Fruit fly (Drosophila melanogaster) S2 (cell line): Measurements from ENCODE around the gene sNPF.
A peak's percentile ranks its signal among the peaks of the same experiment; 100 is the strongest.

Source experiments
- CG8478 ChIP-seq: fragments of >200 bp; optimal IDR thresholded peaks from 2 replicates; lab custom pipeline; 2018
- CTCF ChIP-seq, 2 experiments: fragments of >200 bp; optimal IDR thresholded peaks; 2 replicates each; lab custom pipeline; 2018

The sNPF gene

DNA sequence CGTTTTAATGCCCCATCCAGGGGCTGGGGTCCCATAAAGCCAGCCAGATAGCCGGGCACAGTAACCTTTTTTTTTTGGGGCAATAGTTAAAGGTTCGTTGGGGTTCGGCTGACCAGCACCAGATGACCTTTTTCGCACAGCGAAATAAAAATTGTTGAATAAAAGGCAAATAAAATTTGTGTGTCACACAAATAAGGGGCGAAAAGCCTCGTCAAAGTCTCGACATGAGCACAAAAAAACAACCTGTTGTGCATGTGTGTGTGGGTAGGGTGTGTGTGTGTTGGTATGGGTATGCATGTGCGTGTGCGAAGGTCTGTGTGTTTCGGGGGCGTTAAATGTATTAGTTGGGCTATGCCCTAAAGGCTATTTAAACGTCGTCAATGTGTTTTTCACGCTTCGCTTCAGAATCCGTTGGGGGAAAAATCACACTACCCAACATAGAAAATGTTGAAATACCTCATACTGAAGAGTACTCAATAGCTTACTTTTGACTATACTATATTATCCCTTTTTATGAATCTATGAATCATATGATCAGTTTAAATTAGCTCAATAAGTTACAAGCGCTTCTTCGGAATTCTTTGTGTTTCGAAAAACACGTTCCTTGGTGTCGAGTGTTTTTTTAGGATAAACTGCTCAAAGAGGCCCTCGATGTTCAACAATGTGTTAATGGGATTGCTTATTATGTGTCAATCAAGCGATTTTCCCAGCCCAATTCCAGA, 23.6 kb downstream of the sNPF start:
- no peak for TF ChIP-seq CTCF (optimal IDR thresholded peaks at IDR 0.05; lab: Kevin White, UChicago)
- TF ChIP-seq CG8478, result no peak

- no peak for TF ChIP-seq CTCF (optimal IDR thresholded peaks at IDR 0.05; lab: Kevin White, UChicago)
- no peak for TF ChIP-seq CG8478
Observed at dm6 chr2L:20057391-20057790, 29.7 kb downstream of the sNPF start.

DNA sequence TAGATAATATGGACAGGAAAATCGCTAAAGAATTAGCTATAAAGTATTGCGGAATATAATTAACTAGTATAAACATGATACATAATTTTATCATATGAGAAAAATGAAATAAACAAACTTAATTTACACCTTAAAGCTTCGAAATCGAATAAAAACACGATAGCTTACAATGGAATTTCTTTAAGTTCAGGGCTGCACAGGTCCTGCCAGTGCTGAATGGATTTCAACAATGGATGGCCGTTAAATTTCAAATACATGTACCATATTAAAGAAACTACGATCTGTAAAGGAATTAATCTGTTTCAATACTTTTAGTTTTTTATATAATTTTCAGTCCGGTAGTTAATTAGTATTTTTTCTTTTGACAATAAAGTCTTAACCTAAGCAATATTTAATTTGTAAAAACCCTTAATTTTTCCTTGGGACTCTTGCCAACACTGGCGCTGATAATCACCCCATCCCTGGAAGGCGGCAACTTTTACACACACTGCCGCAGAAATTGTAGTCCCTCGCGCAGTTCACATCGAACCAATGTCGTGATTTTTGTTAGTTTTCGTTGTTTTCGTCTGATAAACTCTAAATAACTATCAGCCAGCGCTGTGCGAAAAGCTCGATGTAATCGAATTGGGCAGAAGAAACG, 33.4 kb downstream of the sNPF start, which contains the start of the genes barr and lok:
TSS of gene barr (minus strand) at position 353 of the 640 bp plus-strand sequence.
TSS of gene lok (plus strand) at position 405 of the 640 bp plus-strand sequence.
- TF ChIP-seq CTCF (optimal IDR thresholded peaks at IDR 0.05; lab: Kevin White, UChicago) (no peak), CG8478 (no peak)

- no peak for TF ChIP-seq CG8478
- TF ChIP-seq CTCF (optimal IDR thresholded peaks at IDR 0.05; lab: Kevin White, UChicago), result no peak
Observed at dm6 chr2L:20065516-20065915, 37.8 kb downstream of the sNPF start, which contains the start of gene vls. Gene vls, minus strand, starts transcription at chr2L:20065679.

DNA sequence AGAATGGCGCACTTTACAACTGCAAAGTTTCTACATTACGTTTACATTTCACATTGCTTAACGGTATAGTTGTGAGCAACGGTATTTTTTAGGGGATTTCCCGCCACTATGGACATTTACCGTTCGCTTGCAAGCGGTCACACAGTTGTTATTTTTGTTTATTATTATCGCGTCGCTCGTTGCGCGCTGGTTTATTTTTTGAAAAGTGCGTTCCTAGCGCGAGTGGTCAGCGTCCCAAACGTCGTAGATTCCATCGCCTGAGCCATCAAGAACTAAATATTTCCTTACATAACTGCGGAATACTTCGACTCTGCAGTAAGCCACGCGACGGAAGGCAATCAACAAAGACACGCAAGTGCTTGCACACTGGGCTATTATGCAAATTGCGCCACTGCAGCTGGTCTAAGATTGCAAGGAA, 38.5 kb downstream of the sNPF start, which contains the start of gene bwa:
TSS of gene bwa (plus strand) at position 159 of the 418 bp plus-strand sequence.
- peak; percentile 49 to 50 for TF ChIP-seq CTCF (optimal IDR thresholded peaks at IDR 0.05; lab: Kevin White, UChicago)
- TF ChIP-seq CG8478, result no peak

DNA sequence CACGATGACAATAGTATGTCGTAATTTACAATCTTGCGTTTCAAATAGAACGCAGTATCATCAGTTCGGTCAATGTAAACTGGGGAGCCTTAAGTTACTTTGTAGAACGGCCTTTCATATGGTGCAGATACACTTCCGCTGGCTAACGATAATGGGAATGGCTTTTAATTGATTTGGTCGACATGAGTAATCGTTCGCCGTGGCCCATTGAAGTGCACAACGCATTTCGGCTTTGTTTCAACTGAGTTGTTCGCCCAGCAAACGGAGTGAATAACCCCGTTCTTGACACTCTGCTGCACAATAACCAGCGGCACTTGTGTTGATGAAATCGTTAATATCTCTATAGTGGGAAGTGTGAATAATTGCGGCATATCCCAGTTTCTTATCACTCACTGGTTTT, 40.2 kb downstream of the sNPF start:
- TF ChIP-seq CTCF (optimal IDR thresholded peaks at IDR 0.05; lab: Kevin White, UChicago) (no peak), CG8478 (no peak)

dm6 chr2L:20069158-20070016, 41.7 kb downstream of the sNPF start:
- TF ChIP-seq CG8478, result no peak
- TF ChIP-seq CTCF (optimal IDR thresholded peaks at IDR 0.05; lab: Kevin White, UChicago), result no peak

DNA sequence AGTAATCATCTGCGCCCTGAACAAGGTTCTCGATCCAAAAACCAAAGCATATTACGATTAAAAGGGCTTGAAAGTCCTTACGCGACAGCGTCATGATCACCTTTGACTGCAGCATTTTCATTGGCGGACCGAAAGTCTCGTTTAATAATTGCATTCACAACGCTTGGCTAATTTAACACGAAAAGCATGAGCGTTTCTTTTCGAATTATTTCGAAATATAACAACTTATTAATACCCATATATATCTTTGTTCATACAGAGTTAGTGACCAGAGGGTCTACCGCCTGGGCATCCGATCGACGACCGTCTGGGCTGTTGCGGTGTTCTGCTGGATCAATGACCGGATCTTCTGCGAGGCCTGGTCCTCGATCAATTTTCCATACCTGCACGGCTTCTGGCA, 44.4 kb downstream of the sNPF start, which contains the start of gene CG10730:
TSS of gene CG10730 (minus strand) at position 101 of the 400 bp plus-strand sequence.
- no peak for TF ChIP-seq CTCF (optimal IDR thresholded peaks at IDR 0.05; lab: Kevin White, UChicago)
- TF ChIP-seq CG8478, result no peak

DNA sequence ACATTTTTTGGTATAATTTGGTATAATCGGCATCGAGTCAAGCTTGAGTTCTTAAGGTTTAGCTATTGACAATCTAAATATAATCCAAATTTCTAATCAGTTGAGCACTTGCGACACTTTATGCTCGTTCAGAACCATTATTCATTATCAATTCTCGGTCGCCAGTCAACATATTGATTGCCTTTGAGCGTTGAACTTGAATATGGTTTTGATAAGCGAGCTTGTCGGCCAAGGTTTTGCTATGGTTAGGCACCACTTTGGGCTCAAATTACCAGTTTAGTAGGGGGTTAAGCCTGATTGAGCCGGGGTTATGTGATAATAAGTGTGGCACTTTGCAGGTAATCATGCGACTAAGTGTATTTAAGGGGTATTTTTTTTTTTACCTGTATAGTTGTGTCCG, 46.7 kb downstream of the sNPF start:
- TF ChIP-seq CG8478 (no peak), CTCF (optimal IDR thresholded peaks at IDR 0.05; lab: Kevin White, UChicago) (no peak)

DNA sequence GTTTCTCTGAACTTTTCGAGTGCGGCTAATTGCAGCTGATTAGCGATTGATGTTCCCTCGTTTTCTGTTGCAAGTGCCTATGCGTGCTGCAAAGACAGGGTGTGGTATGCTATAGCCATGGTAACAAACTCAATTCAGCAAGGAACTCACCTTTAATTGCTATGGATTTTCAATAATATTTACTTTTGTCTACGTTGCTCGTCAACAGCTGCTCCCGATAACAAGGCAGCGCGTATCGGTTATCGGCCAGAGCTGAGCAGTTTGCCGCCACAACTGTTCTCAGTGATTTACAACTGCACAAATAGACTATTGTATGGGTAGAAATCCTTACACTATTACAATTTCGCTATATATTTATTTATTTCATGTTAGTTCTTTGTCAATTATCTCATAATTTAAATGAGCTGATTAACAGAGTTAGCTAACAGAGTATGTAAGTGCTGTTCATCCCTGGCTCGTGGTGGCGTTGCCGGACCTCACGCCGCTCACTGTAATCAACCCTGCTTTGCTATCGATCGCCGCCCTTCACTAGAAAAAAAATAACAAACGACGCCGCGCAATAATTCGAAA, 47.6 kb downstream of the sNPF start, which contains the start of the genes pr and neb:
TSS of gene pr (minus strand) at position 225 of the 570 bp plus-strand sequence.
TSS of gene neb (plus strand) at position 524 of the 570 bp plus-strand sequence.
- TF ChIP-seq CTCF (optimal IDR thresholded peaks at IDR 0.05; lab: Kevin White, UChicago) (no peak), CG8478 (no peak)

dm6 chr2L:20077423-20078401, 50.0 kb downstream of the sNPF start:
- no peak for TF ChIP-seq CG8478
- TF ChIP-seq CTCF (optimal IDR thresholded peaks at IDR 0.05; lab: Kevin White, UChicago), result no peak

DNA sequence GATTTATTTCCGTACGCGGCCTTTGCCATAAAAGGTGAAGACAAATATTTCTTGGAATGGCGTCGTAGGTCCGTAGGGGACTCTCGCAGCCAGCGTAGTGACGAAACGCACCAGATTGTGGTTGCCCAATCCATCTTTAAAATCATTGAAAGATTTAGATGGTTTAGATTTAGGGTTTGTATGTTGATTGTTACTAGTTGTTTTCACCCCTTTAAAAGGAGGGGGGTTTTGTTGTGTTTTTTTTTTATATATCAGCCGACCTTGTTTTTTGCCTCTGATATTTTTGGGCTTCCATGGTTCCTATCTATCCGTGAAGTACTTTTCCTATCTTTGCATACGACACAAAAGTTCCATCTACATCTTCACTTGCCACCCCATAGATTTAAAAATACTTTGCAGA, 51.2 kb downstream of the sNPF start:
- no peak for TF ChIP-seq CG8478
- TF ChIP-seq CTCF (optimal IDR thresholded peaks at IDR 0.05; lab: Kevin White, UChicago), result no peak

DNA sequence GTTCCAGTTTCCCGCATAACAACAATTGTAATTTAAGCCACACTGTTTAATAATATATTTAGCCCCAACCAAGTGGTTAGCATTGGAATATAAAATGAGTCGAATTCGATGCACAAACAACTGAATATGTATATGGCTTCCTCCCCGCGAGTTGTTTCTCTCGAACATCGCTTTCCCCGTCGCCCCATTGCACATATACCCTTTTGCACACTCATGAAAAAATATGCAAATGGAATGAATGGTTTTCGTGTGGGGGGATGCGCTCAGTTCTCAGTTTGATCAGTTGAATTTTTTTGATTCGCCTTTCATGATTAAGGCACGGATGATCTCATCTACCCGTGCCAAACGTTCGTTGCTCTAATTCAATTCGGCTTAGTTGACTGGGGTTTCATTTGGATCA, 53.1 kb downstream of the sNPF start:
- TF ChIP-seq CTCF (optimal IDR thresholded peaks at IDR 0.05; lab: Kevin White, UChicago) (no peak), CG8478 (no peak)
